Worm (Caenorhabditis elegans): Measurements from ENCODE around the gene Y75B8A.44.

The Y75B8A.44 gene

ce11 chrIII:12223208-12223607 is 28.9 kb downstream of the Y75B8A.44 start:
- no peak for TF ChIP-seq W03F9.2 (tag; optimal IDR thresholded peaks at IDR 0.05)
- TF ChIP-seq dao-5 (tag; optimal IDR thresholded peaks at IDR 0.05) = no peak
- no peak for TF ChIP-seq him-1 (tag; optimal IDR thresholded peaks at IDR 0.05)

ce11 chrIII:12225234-12225633 is 30.9 kb downstream of the Y75B8A.44 start, which contains the start of gene gmn-1:
TSS of gene gmn-1 (minus strand) at chrIII:12225331.
- TF ChIP-seq W03F9.2 (tag; optimal IDR thresholded peaks at IDR 0.05) = peak; percentile 18
- TF ChIP-seq dao-5 (tag; optimal IDR thresholded peaks at IDR 0.05) = no peak
- no peak for TF ChIP-seq him-1 (tag; optimal IDR thresholded peaks at IDR 0.05)

- TF ChIP-seq W03F9.2 (tag; optimal IDR thresholded peaks at IDR 0.05) (peak; percentile 31), him-1 (tag; optimal IDR thresholded peaks at IDR 0.05) (no peak)
These were observed 31.9 kb downstream of the Y75B8A.44 start, which contains the start of the genes Y75B8A.18 and Y75B8A.19 for ce11 chrIII:12226089-12226682. TSS of gene Y75B8A.18 (minus strand) at chrIII:12226230. TSS of gene Y75B8A.19 (plus strand) at chrIII:12226632.

ce11 chrIII:12227935-12228334 is 33.6 kb downstream of the Y75B8A.44 start:
- TF ChIP-seq W03F9.2 (tag; optimal IDR thresholded peaks at IDR 0.05) (no peak), him-1 (tag; optimal IDR thresholded peaks at IDR 0.05) (no peak), dao-5 (tag; optimal IDR thresholded peaks at IDR 0.05) (no peak)

- no peak for TF ChIP-seq W03F9.2 (tag; optimal IDR thresholded peaks at IDR 0.05)
- no peak for TF ChIP-seq dao-5 (tag; optimal IDR thresholded peaks at IDR 0.05)
- TF ChIP-seq him-1 (tag; optimal IDR thresholded peaks at IDR 0.05) = no peak
These were observed 35.9 kb downstream of the Y75B8A.44 start for ce11 chrIII:12230195-12230594.

ce11 chrIII:12231539-12231938 is 37.2 kb downstream of the Y75B8A.44 start:
- TF ChIP-seq dao-5 (tag; optimal IDR thresholded peaks at IDR 0.05) = no peak
- TF ChIP-seq W03F9.2 (tag; optimal IDR thresholded peaks at IDR 0.05) = no peak
- no peak for TF ChIP-seq him-1 (tag; optimal IDR thresholded peaks at IDR 0.05)

ce11 chrIII:12233493-12233892 is 39.2 kb downstream of the Y75B8A.44 start:
- TF ChIP-seq W03F9.2 (tag; optimal IDR thresholded peaks at IDR 0.05) (no peak), him-1 (tag; optimal IDR thresholded peaks at IDR 0.05) (no peak), dao-5 (tag; optimal IDR thresholded peaks at IDR 0.05) (no peak)

- TF ChIP-seq W03F9.2 (tag; optimal IDR thresholded peaks at IDR 0.05) (no peak), dao-5 (tag; optimal IDR thresholded peaks at IDR 0.05) (no peak), him-1 (tag; optimal IDR thresholded peaks at IDR 0.05) (no peak)
These were observed 41.1 kb downstream of the Y75B8A.44 start for ce11 chrIII:12235359-12235758.

ce11 chrIII:12235914-12236313 is 41.6 kb downstream of the Y75B8A.44 start, which contains the start of the genes grl-15 and fbxa-89:
TSS of gene grl-15 (minus strand) at chrIII:12236014.
TSS of gene fbxa-89 (plus strand) at chrIII:12236184.
- TF ChIP-seq him-1 (tag; optimal IDR thresholded peaks at IDR 0.05) (no peak), dao-5 (tag; optimal IDR thresholded peaks at IDR 0.05) (no peak), W03F9.2 (tag; optimal IDR thresholded peaks at IDR 0.05) (no peak)

ce11 chrIII:12245570-12245969 is 51.3 kb downstream of the Y75B8A.44 start:
- TF ChIP-seq W03F9.2 (tag; optimal IDR thresholded peaks at IDR 0.05) (no peak), dao-5 (tag; optimal IDR thresholded peaks at IDR 0.05) (no peak), him-1 (tag; optimal IDR thresholded peaks at IDR 0.05) (no peak)
